Worm (Caenorhabditis elegans) whole organism, young adult: ENCODE data around the gene ech-8.

ENCODE experiments used
- B0019.2 ChIP-seq: fragments of 200-800 bp; sonication (Bioruptor generic); conservative IDR thresholded peaks from 2 replicates; pipeline ENCODE4 v1.3.6; 2022; ENCODE audit warnings: missing genetic modification reagents, missing genetic modification characterization, missing compliant biosample characterization
- F23B12.7 ChIP-seq: sonication (generic microtip); optimal IDR thresholded peaks from 2 replicates; lab custom pipeline; 2017; ENCODE audit warnings: missing genetic modification characterization, mild to moderate bottlenecking, missing compliant biosample characterization, antibody characterized with exemption, moderate library complexity; ENCODE audit not compliant: insufficient read depth
- F57A8.1 ChIP-seq: fragments of 200-800 bp; sonication (Bioruptor generic); optimal IDR thresholded peaks from 2 replicates; lab custom pipeline; 2018; ENCODE audit warnings: mild to moderate bottlenecking, missing genetic modification characterization, moderate library complexity, missing compliant biosample characterization
- F57C9.4 ChIP-seq: sonication (generic microtip); optimal IDR thresholded peaks from 2 replicates; lab custom pipeline; 2017; ENCODE audit warnings: mild to moderate bottlenecking, missing genetic modification characterization, missing compliant biosample characterization
- K11D2.4 ChIP-seq: fragments of 200-800 bp; sonication (Bioruptor generic); IDR thresholded peaks from 2 replicates; pipeline ENCODE4 v1.3.6; 2022; ENCODE audit warnings: missing genetic modification reagents, missing genetic modification characterization, missing compliant biosample characterization
- K12H6.12 ChIP-seq: fragments of 200-800 bp; sonication (Bioruptor generic); optimal IDR thresholded peaks from 2 replicates; lab custom pipeline; 2018; ENCODE audit warnings: mild to moderate bottlenecking, missing genetic modification characterization, missing compliant biosample characterization
- Y53G8AR.9 ChIP-seq: fragments of 200-800 bp; sonication (Bioruptor generic); conservative IDR thresholded peaks from 2 replicates; pipeline ENCODE4 v1.3.6; 2022; ENCODE audit warnings: missing genetic modification reagents, missing genetic modification characterization, missing compliant biosample characterization
- Y56A3A.18 ChIP-seq: fragments of 200-800 bp; sonication (Bioruptor generic); IDR thresholded peaks from 2 replicates; pipeline ENCODE4 v1.3.6; 2022; ENCODE audit warnings: missing genetic modification reagents, missing genetic modification characterization, missing compliant biosample characterization
- Y67H2A.10 ChIP-seq: fragments of 200-800 bp; sonication (Bioruptor generic); conservative IDR thresholded peaks from 2 replicates; pipeline ENCODE4 v1.3.6; 2022; ENCODE audit warnings: missing genetic modification reagents, missing genetic modification characterization, missing compliant biosample characterization
- ZK185.1 ChIP-seq: sonication (generic microtip); optimal IDR thresholded peaks from 2 replicates; lab custom pipeline; 2016; ENCODE audit warnings: mild to moderate bottlenecking, missing genetic modification characterization, missing compliant biosample characterization; ENCODE audit not compliant: poor library complexity, severe bottlenecking
- ama-1 ChIP-seq, 3 experiments: fragments of 150-350 bp in 1 of 3; sonication (generic microtip) in 2 of 3; optimal IDR thresholded peaks; 2 replicates each; lab custom pipeline; 2014 to 2018; ENCODE audit warnings: missing biosample characterization in 2 of 3, missing genetic modification characterization in 2 of 3, missing genetic modification reagents in 2 of 3
- athp-1 ChIP-seq: sonication (generic microtip); optimal IDR thresholded peaks from 2 replicates; lab custom pipeline; 2017; ENCODE audit warnings: mild to moderate bottlenecking, missing genetic modification characterization, missing compliant biosample characterization
- attf-5 ChIP-seq: fragments of 200-800 bp; sonication (Bioruptor generic); optimal IDR thresholded peaks from 2 replicates; lab custom pipeline; 2018; ENCODE audit warnings: mild to moderate bottlenecking, missing genetic modification characterization, missing compliant biosample characterization
- bed-2 ChIP-seq: fragments of 200-800 bp; sonication (Bioruptor generic); IDR thresholded peaks from 2 replicates; pipeline ENCODE4 v1.3.6; 2022; ENCODE audit warnings: missing genetic modification reagents, missing genetic modification characterization, missing compliant biosample characterization
- ccch-3 ChIP-seq: fragments of 200-800 bp; sonication (Bioruptor generic); optimal IDR thresholded peaks from 2 replicates; lab custom pipeline; 2018; ENCODE audit warnings: mild to moderate bottlenecking, missing genetic modification characterization, missing compliant biosample characterization
- ceh-27 ChIP-seq: fragments of 200-800 bp; sonication (Bioruptor generic); optimal IDR thresholded peaks from 2 replicates; lab custom pipeline; 2018; ENCODE audit warnings: mild to moderate bottlenecking, missing genetic modification characterization, moderate library complexity, missing compliant biosample characterization
- ceh-58 ChIP-seq: fragments of 200-800 bp; sonication (Bioruptor generic); IDR thresholded peaks from 2 replicates; pipeline ENCODE4 v1.3.6; 2022; ENCODE audit warnings: missing genetic modification characterization, missing compliant biosample characterization
- ceh-91 ChIP-seq: fragments of 200-800 bp; sonication (Bioruptor generic); IDR thresholded peaks from 2 replicates; pipeline ENCODE4 v1.3.6; 2022; ENCODE audit warnings: missing genetic modification reagents, missing genetic modification characterization, missing compliant biosample characterization
- egl-18 ChIP-seq: fragments of 200-800 bp; sonication (Bioruptor generic); IDR thresholded peaks from 2 replicates; pipeline ENCODE4 v1.3.6; 2022; ENCODE audit warnings: missing genetic modification reagents, missing genetic modification characterization, missing compliant biosample characterization
- egrh-3 ChIP-seq: fragments of 200-800 bp; sonication (Bioruptor generic); IDR thresholded peaks from 2 replicates; pipeline ENCODE4 v1.3.6; 2022; ENCODE audit warnings: missing genetic modification reagents, missing genetic modification characterization, missing compliant biosample characterization
- him-1 ChIP-seq: sonication (generic microtip); optimal IDR thresholded peaks from 2 replicates; lab custom pipeline; 2016; ENCODE audit warnings: missing genotype, missing genetic modification reagents, missing genetic modification characterization, missing compliant biosample characterization
- hmg-1.2 ChIP-seq: fragments of 200-800 bp; sonication (Bioruptor generic); IDR thresholded peaks from 2 replicates; pipeline ENCODE4 v1.3.6; 2022; ENCODE audit warnings: missing genetic modification reagents, missing genetic modification characterization, missing compliant biosample characterization
- hmg-20 ChIP-seq: fragments of 200-800 bp; sonication (Bioruptor generic); IDR thresholded peaks from 2 replicates; pipeline ENCODE4 v1.3.6; 2022; ENCODE audit warnings: missing genetic modification reagents, missing genetic modification characterization, missing compliant biosample characterization
- lir-1 ChIP-seq: fragments of 200-800 bp; sonication (Bioruptor generic); conservative IDR thresholded peaks from 2 replicates; pipeline ENCODE4 v1.3.6; 2022; ENCODE audit warnings: missing genetic modification reagents, missing genetic modification characterization, missing compliant biosample characterization
- lsl-1 ChIP-seq: fragments of 200-800 bp; sonication (Bioruptor generic); optimal IDR thresholded peaks from 2 replicates; lab custom pipeline; 2018; ENCODE audit warnings: mild to moderate bottlenecking, missing genetic modification characterization, moderate library complexity, missing compliant biosample characterization
- nhr-179 ChIP-seq: sonication (generic microtip); optimal IDR thresholded peaks from 2 replicates; lab custom pipeline; 2016; ENCODE audit warnings: mild to moderate bottlenecking, missing genetic modification characterization, missing compliant biosample characterization
- nhr-27 ChIP-seq: fragments of 200-800 bp; sonication (Bioruptor generic); optimal IDR thresholded peaks from 2 replicates; lab custom pipeline; 2018; ENCODE audit warnings: mild to moderate bottlenecking, missing genetic modification characterization, moderate library complexity, missing compliant biosample characterization
- pbrm-1 ChIP-seq: fragments of 200-800 bp; sonication (Bioruptor generic); IDR thresholded peaks from 2 replicates; pipeline ENCODE4 v1.3.6; 2022; ENCODE audit warnings: missing genetic modification reagents, missing genetic modification characterization, missing compliant biosample characterization
- rpc-1 ChIP-seq, 2 experiments: fragments of 150-350 bp in 1 of 2; sonication (generic microtip) in 1 of 2; optimal IDR thresholded peaks; 2 replicates each; lab custom pipeline; 2014 to 2018; ENCODE audit warnings: missing biosample characterization in 1 of 2, missing genetic modification characterization in 1 of 2, missing genetic modification reagents in 1 of 2, missing genotype in 1 of 2
- sdz-38 ChIP-seq: sonication (generic microtip); optimal IDR thresholded peaks from 2 replicates; lab custom pipeline; 2016; ENCODE audit warnings: missing genotype, missing genetic modification characterization, missing compliant biosample characterization
- snpc-1.1 ChIP-seq: sonication (generic microtip); optimal IDR thresholded peaks from 2 replicates; lab custom pipeline; 2017; ENCODE audit warnings: missing genetic modification characterization, mild to moderate bottlenecking, missing compliant biosample characterization, antibody characterized with exemption, moderate library complexity, missing genotype, missing genetic modification reagents; ENCODE audit not compliant: insufficient read depth
- tbx-9 ChIP-seq: sonication (generic microtip); optimal IDR thresholded peaks from 2 replicates; lab custom pipeline; 2016; ENCODE audit warnings: borderline replicate concordance, missing genetic modification characterization, inconsistent platforms, missing compliant biosample characterization
- xnd-1 ChIP-seq: sonication (generic microtip); optimal IDR thresholded peaks from 2 replicates; lab custom pipeline; 2016; ENCODE audit warnings: missing genotype, missing genetic modification reagents, missing genetic modification characterization, missing compliant biosample characterization
- zim-3 ChIP-seq: sonication (generic microtip); optimal IDR thresholded peaks from 2 replicates; lab custom pipeline; 2017; ENCODE audit warnings: mild to moderate bottlenecking, missing genetic modification characterization, moderate library complexity, missing compliant biosample characterization
- ztf-28 ChIP-seq: fragments of 200-800 bp; sonication (Bioruptor generic); IDR thresholded peaks from 2 replicates; pipeline ENCODE4 v1.3.6; 2022; ENCODE audit warnings: missing genetic modification reagents, missing genetic modification characterization, missing compliant biosample characterization

The ech-8 gene

DNA sequence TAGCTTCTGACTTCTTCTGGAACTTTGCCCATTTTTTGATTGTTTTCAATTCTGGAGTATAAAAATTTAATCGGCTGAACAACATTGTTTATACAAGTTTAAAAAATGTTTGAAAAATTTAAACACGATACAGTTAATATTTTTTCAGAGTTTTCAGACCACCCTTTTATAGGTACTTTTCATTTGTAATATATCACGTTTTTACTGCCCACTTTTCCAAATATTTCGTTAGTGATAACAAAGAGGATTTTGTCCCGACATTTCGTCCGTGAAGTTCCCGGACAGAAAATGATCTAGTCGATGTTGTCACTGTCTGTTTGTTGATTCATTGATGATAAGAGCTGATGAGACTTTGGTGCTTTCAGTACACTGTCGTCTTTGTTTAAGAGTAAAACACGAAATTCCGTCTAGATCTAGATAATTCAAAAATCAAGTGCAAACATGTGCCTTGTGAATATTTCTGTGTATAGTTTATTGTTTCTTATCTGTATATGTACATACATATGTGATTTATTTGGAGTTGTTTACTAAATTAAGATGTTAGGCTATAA, 3.6 kb downstream of the ech-8 start, which contains the start of gene ech-9:
TSS of gene ech-9 (minus strand) at position 51 of the 551 bp plus-strand sequence.
- TF ChIP-seq hmg-20 (GFP tag; lab: Robert Waterston, UW) = no peak
- TF ChIP-seq ccch-3 (GFP tag; lab: Kevin White, UChicago) = no peak
- no peak for TF ChIP-seq ceh-91 (GFP tag; lab: Robert Waterston, UW)
- no peak for TF ChIP-seq F57A8.1 (GFP tag; lab: Kevin White, UChicago)
- TF ChIP-seq pbrm-1 = no peak
- no peak for TF ChIP-seq rpc-1 (optimal IDR thresholded peaks at IDR 0.05; lab: Kevin White, UChicago)
- no peak for TF ChIP-seq rpc-1 (tag; optimal IDR thresholded peaks at IDR 0.05; lab: Kevin White, UChicago)
- no peak for TF ChIP-seq K12H6.12
- no peak for TF ChIP-seq xnd-1 (tag; lab: Kevin White, UChicago)
- no peak for TF ChIP-seq lsl-1 (GFP tag; lab: Kevin White, UChicago)
- TF ChIP-seq ztf-28 (GFP tag; lab: Robert Waterston, UW) = no peak
- TF ChIP-seq K11D2.4 (GFP tag; lab: Robert Waterston, UW) = no peak

DNA sequence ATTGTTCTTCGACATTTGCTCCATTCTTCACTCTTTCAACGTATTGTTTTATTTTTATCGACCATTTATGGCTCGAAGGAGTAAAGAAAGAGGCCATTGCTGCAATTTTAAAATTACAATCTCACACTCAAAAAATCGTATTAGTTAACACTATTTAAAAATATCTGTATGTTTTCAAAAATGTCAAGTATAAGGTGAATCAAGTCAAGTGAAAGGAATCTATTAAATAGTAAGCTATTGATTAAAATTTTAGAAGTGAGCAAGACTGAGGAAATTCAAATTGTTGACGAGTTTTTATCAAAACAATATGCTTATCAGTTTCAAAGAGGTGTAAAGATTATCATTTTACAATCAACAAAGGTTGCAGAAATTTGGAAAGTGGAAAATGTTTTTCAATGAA, 6.5 kb downstream of the ech-8 start, which contains the start of gene F01G10.4:
TSS of gene F01G10.4 (minus strand) at position 101 of the 400 bp plus-strand sequence.
- TF ChIP-seq ceh-27 (GFP tag; lab: Kevin White, UChicago) (no peak), F57C9.4 (tag; lab: Kevin White, UChicago) (no peak), zim-3 (tag; lab: Kevin White, UChicago) (no peak), Y67H2A.10 (GFP tag; lab: Robert Waterston, UW) (no peak), Y53G8AR.9 (GFP tag; lab: Robert Waterston, UW) (no peak), tbx-9 (no peak), snpc-1.1 (tag; lab: Kevin White, UChicago) (no peak), attf-5 (GFP tag; lab: Kevin White, UChicago) (no peak), him-1 (tag; lab: Kevin White, UChicago) (no peak), egl-18 (no peak), hmg-20 (GFP tag; lab: Robert Waterston, UW) (no peak)

DNA sequence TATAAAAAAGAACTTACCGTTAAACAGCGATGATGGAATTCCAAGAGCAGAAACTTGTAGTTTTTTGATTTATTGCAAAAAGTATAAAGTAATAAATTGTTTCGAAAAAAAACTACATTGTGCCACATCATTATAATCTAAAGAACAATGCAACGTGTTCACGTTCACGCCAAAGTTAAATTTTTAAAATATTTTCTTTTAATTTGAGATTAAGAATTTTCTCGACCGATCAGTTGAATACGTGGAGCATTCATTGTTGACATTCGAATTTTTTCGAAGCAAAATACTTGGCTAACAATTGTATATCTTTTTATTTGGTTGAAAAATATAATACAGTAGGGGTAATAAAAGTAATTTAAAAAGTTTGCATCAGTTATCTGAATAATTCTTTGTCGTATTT, 8.0 kb downstream of the ech-8 start, which contains the start of gene F01G10.5:
TSS of gene F01G10.5 (minus strand) at position 101 of the 400 bp plus-strand sequence.
- no peak for TF ChIP-seq egrh-3 (GFP tag; lab: Robert Waterston, UW)
- no peak for TF ChIP-seq lir-1 (GFP tag; lab: Robert Waterston, UW)
- no peak for TF ChIP-seq ama-1 (optimal IDR thresholded peaks at IDR 0.05; lab: Kevin White, UChicago)
- no peak for TF ChIP-seq ama-1 (GFP tag; optimal IDR thresholded peaks at IDR 0.05; lab: Kevin White, UChicago)
- TF ChIP-seq hmg-1.2 (GFP tag; lab: Robert Waterston, UW) = no peak

DNA sequence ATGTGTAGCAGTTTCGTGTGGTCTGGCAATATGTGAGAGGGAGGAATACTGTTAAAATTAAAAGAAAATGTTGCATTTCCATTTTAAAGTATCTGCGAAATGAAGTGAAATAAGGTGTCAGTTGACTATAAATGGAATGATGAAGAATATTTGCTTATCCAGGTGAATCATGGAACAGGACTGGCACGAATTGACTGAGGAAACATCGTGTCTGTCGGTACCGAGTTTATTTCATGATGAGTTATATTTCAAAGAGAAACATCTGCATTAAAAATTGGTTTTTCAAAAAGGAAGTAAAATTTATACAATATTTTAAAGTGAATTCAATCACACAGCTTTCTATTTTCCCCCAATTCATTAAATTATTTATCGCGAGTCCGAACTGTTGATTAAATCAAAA, 11.4 kb downstream of the ech-8 start, which contains the start of gene F01G10.6:
TSS of gene F01G10.6 (minus strand) at position 101 of the 400 bp plus-strand sequence.
- TF ChIP-seq F23B12.7 (tag; lab: Kevin White, UChicago) (no peak), Y56A3A.18 (GFP tag; lab: Robert Waterston, UW) (no peak), ZK185.1 (tag; lab: Kevin White, UChicago) (no peak), nhr-179 (tag; lab: Kevin White, UChicago) (no peak), athp-1 (tag; lab: Kevin White, UChicago) (no peak), snpc-1.1 (tag; lab: Kevin White, UChicago) (no peak), sdz-38 (tag; lab: Kevin White, UChicago) (no peak), nhr-27 (tag; lab: Kevin White, UChicago) (no peak), him-1 (tag; lab: Kevin White, UChicago) (no peak), B0019.2 (no peak), bed-2 (no peak), Y53G8AR.9 (GFP tag; lab: Robert Waterston, UW) (no peak), ceh-58 (GFP tag; lab: Robert Waterston, UW) (no peak), F57A8.1 (GFP tag; lab: Kevin White, UChicago) (no peak)
- TF ChIP-seq, all 124 proteins: peak for 0
